Fruit fly (Drosophila melanogaster) whole organism, embryonic: ENCODE measurements around the gene CG46412.
A peak's percentile ranks its signal among the peaks of the same experiment; 100 is the strongest.

ENCODE experiments used
- Asciz ChIP-seq: fragments of 200-800 bp; sonication (Bioruptor generic); optimal IDR thresholded peaks from 2 replicates; lab custom pipeline; 2017; ENCODE audit warnings: missing biosample characterization, mild to moderate bottlenecking, missing genetic modification characterization, missing genetic modification reagents
- Blimp-1 ChIP-seq: fragments of 200-800 bp; sonication (Bioruptor generic); optimal IDR thresholded peaks from 3 replicates; lab custom pipeline; 2018; ENCODE audit warnings: missing biosample characterization, missing genetic modification characterization, mild to moderate bottlenecking, moderate library complexity, missing genetic modification reagents
- CG10209 ChIP-seq: fragments of 200-800 bp; sonication (Bioruptor generic); optimal IDR thresholded peaks from 3 replicates; lab custom pipeline; 2017; ENCODE audit warnings: missing biosample characterization, mild to moderate bottlenecking, missing genetic modification characterization, missing genetic modification reagents
- CG1024 ChIP-seq: fragments of 200-800 bp; sonication (Bioruptor generic); IDR thresholded peaks from 2 replicates; pipeline ENCODE4 v1.3.6; 2022; ENCODE audit warnings: missing biosample characterization, missing genetic modification characterization
- CG11560 ChIP-seq: fragments of 200-800 bp; sonication (Bioruptor generic); IDR thresholded peaks from 3 replicates; pipeline ENCODE4 v1.3.6; 2022; ENCODE audit warnings: missing biosample characterization, missing genetic modification characterization
- CG11695 ChIP-seq: fragments of 200-800 bp; sonication (Bioruptor generic); IDR thresholded peaks from 3 replicates; pipeline ENCODE4 v1.3.6; 2022; ENCODE audit warnings: missing biosample characterization, missing genetic modification characterization
- CG12219 ChIP-seq: fragments of 200-800 bp; sonication (Bioruptor generic); optimal IDR thresholded peaks from 3 replicates; lab custom pipeline; 2018; ENCODE audit warnings: missing biosample characterization, mild to moderate bottlenecking, missing genetic modification characterization
- CG12299 ChIP-seq: fragments of 200-800 bp; sonication (Bioruptor generic); optimal IDR thresholded peaks from 2 replicates; lab custom pipeline; 2018; ENCODE audit warnings: missing biosample characterization, mild to moderate bottlenecking, missing genetic modification characterization
- CG13123 ChIP-seq: fragments of 200-800 bp; sonication (Bioruptor generic); optimal IDR thresholded peaks from 2 replicates; lab custom pipeline; 2016; ENCODE audit warnings: missing biosample characterization, missing genetic modification characterization
- CG14014 ChIP-seq: fragments of 200-800 bp; sonication (Bioruptor generic); IDR thresholded peaks from 2 replicates; pipeline ENCODE4 v1.3.6; 2022; ENCODE audit warnings: missing biosample characterization, missing genetic modification characterization
- CG15696 ChIP-seq: fragments of 200-800 bp; sonication (Bioruptor generic); optimal IDR thresholded peaks from 2 replicates; lab custom pipeline; 2019; ENCODE audit warnings: missing biosample characterization, mild to moderate bottlenecking, missing genetic modification characterization, moderate library complexity
- CG1602 ChIP-seq: fragments of 200-800 bp; sonication (Bioruptor generic); optimal IDR thresholded peaks from 3 replicates; lab custom pipeline; 2016; ENCODE audit warnings: missing biosample characterization, missing genetic modification characterization
- CG17829 ChIP-seq: fragments of 200-800 bp; optimal IDR thresholded peaks from 2 replicates; lab custom pipeline; 2019; ENCODE audit warnings: missing biosample characterization, mild to moderate bottlenecking, missing genetic modification characterization, moderate library complexity
- CG2678 ChIP-seq: fragments of 200-800 bp; sonication (Bioruptor generic); optimal IDR thresholded peaks from 3 replicates; lab custom pipeline; 2019; ENCODE audit warnings: missing biosample characterization, mild to moderate bottlenecking, missing genetic modification characterization, moderate library complexity
- CG32767 ChIP-seq: fragments of 200-800 bp; sonication (Bioruptor generic); IDR thresholded peaks from 2 replicates; pipeline ENCODE4 v1.3.6; 2022; ENCODE audit warnings: missing biosample characterization, missing genetic modification characterization
- CG32772 ChIP-seq: fragments of 200-800 bp; sonication (Bioruptor generic); IDR thresholded peaks from 2 replicates; pipeline ENCODE4 v1.3.6; 2022; ENCODE audit warnings: missing biosample characterization, missing genetic modification characterization
- CG4404 ChIP-seq: fragments of 200-800 bp; sonication (Bioruptor generic); IDR thresholded peaks from 2 replicates; pipeline ENCODE4 v1.3.6; 2022; ENCODE audit warnings: missing biosample characterization, missing genetic modification characterization
- CG5180 ChIP-seq: fragments of 200-800 bp; sonication (Bioruptor generic); optimal IDR thresholded peaks from 3 replicates; lab custom pipeline; 2017; ENCODE audit warnings: missing biosample characterization, missing genetic modification characterization, mild to moderate bottlenecking, moderate library complexity, missing genetic modification reagents
- CG5245 ChIP-seq: fragments of 200-800 bp; sonication (Bioruptor generic); optimal IDR thresholded peaks from 3 replicates; lab custom pipeline; 2016; ENCODE audit warnings: missing biosample characterization, missing genetic modification characterization
- CG6683 ChIP-seq: fragments of 200-800 bp; sonication (Bioruptor generic); optimal IDR thresholded peaks from 2 replicates; lab custom pipeline; 2017; ENCODE audit warnings: missing biosample characterization, mild to moderate bottlenecking, missing genetic modification characterization, missing genetic modification reagents
- CG6765 ChIP-seq: fragments of 200-800 bp; sonication (Bioruptor generic); optimal IDR thresholded peaks from 3 replicates; lab custom pipeline; 2017; ENCODE audit warnings: missing biosample characterization, mild to moderate bottlenecking, missing genetic modification characterization
- CG9817 ChIP-seq: fragments of 200-800 bp; sonication (Bioruptor generic); optimal IDR thresholded peaks from 2 replicates; lab custom pipeline; 2018; ENCODE audit warnings: missing biosample characterization, mild to moderate bottlenecking, missing genetic modification characterization, moderate library complexity
- CTCF ChIP-seq: fragments of 200-800 bp; sonication (Bioruptor generic); optimal IDR thresholded peaks from 2 replicates; lab custom pipeline; 2017; ENCODE audit warnings: missing biosample characterization, mild to moderate bottlenecking, missing genetic modification characterization, moderate library complexity
- Doc3 ChIP-seq: fragments of 200-800 bp; sonication (Bioruptor generic); IDR thresholded peaks from 3 replicates; pipeline ENCODE4 v1.3.6; 2022; ENCODE audit warnings: missing biosample characterization, missing genetic modification characterization; ENCODE audit not compliant: partially characterized antibody
- Drgx ChIP-seq: fragments of 200-800 bp; sonication (Bioruptor generic); IDR thresholded peaks from 2 replicates; pipeline ENCODE4 v1.3.6; 2022; ENCODE audit warnings: missing biosample characterization, missing genetic modification characterization
- Ets65A ChIP-seq: fragments of 200-800 bp; sonication (Bioruptor generic); peaks from one replicate; lab custom pipeline; 2016; ENCODE audit warnings: missing biosample characterization, missing genetic modification characterization
- HHEX ChIP-seq: fragments of 200-800 bp; sonication (Bioruptor generic); optimal IDR thresholded peaks from 3 replicates; lab custom pipeline; 2017; ENCODE audit warnings: missing biosample characterization, mild to moderate bottlenecking, missing genetic modification characterization, missing genetic modification reagents
- HmgD ChIP-seq: fragments of 200-800 bp; sonication (Bioruptor generic); optimal IDR thresholded peaks from 3 replicates; lab custom pipeline; 2016; ENCODE audit warnings: missing biosample characterization, missing genetic modification characterization
- Kr ChIP-seq: fragments of 200-800 bp; sonication (Bioruptor generic); optimal IDR thresholded peaks from 2 replicates; lab custom pipeline; 2017; ENCODE audit warnings: missing biosample characterization, mild to moderate bottlenecking, missing genetic modification characterization
- Mrtf ChIP-seq: fragments of 200-800 bp; sonication (Bioruptor generic); IDR thresholded peaks from 3 replicates; pipeline ENCODE4 v1.3.6; 2022; ENCODE audit warnings: missing biosample characterization, missing genetic modification characterization
- NC2β ChIP-seq: fragments of 200-800 bp; sonication (Bioruptor generic); optimal IDR thresholded peaks from 2 replicates; lab custom pipeline; 2016; ENCODE audit warnings: missing biosample characterization, missing genetic modification characterization
- Ptx1 ChIP-seq: fragments of 200-800 bp; sonication (Bioruptor generic); IDR thresholded peaks from 2 replicates; pipeline ENCODE4 v1.3.6; 2022; ENCODE audit warnings: missing biosample characterization, missing genetic modification characterization
- Usf ChIP-seq: fragments of 200-800 bp; sonication (Bioruptor generic); optimal IDR thresholded peaks from 2 replicates; lab custom pipeline; 2017; ENCODE audit warnings: missing genotype, missing biosample characterization, missing genetic modification characterization
- YL-1 ChIP-seq: fragments of 200-800 bp; sonication (Bioruptor generic); optimal IDR thresholded peaks from 3 replicates; lab custom pipeline; 2017; ENCODE audit warnings: missing biosample characterization, mild to moderate bottlenecking, missing genetic modification characterization
- abd-A ChIP-seq: fragments of 200-800 bp; sonication (Bioruptor generic); optimal IDR thresholded peaks from 3 replicates; lab custom pipeline; 2019; ENCODE audit warnings: missing biosample characterization, mild to moderate bottlenecking, missing genetic modification characterization, moderate library complexity
- ase ChIP-seq: fragments of 200-800 bp; sonication (Bioruptor generic); IDR thresholded peaks from 3 replicates; pipeline ENCODE4 v1.3.6; 2022; ENCODE audit warnings: missing biosample characterization, missing genetic modification characterization
- ci ChIP-seq: fragments of 200-800 bp; sonication (Bioruptor generic); IDR thresholded peaks from 3 replicates; pipeline ENCODE4 v1.3.6; 2022; ENCODE audit warnings: missing biosample characterization, missing genetic modification characterization
- crol ChIP-seq: fragments of 200-800 bp; sonication (Bioruptor generic); IDR thresholded peaks from 2 replicates; pipeline ENCODE4 v1.3.6; 2022; ENCODE audit warnings: missing biosample characterization, missing genetic modification characterization
- en ChIP-seq: fragments of 200-800 bp; sonication (Bioruptor generic); optimal IDR thresholded peaks from 2 replicates; lab custom pipeline; 2016; ENCODE audit warnings: missing biosample characterization, missing genetic modification characterization
- exex ChIP-seq: fragments of 200-800 bp; sonication (Bioruptor generic); optimal IDR thresholded peaks from 4 replicates; lab custom pipeline; 2018; ENCODE audit warnings: missing biosample characterization, mild to moderate bottlenecking, missing genetic modification characterization, moderate library complexity
- gem ChIP-seq: fragments of 200-800 bp; sonication (Bioruptor generic); optimal IDR thresholded peaks from 2 replicates; lab custom pipeline; 2019; ENCODE audit warnings: missing biosample characterization, mild to moderate bottlenecking, missing genetic modification characterization, moderate library complexity
- gro ChIP-seq: fragments of 200-800 bp; sonication (Bioruptor generic); optimal IDR thresholded peaks from 2 replicates; lab custom pipeline; 2016; ENCODE audit warnings: missing biosample characterization, missing genetic modification characterization
- gsb-n ChIP-seq: fragments of 200-800 bp; sonication (Bioruptor generic); optimal IDR thresholded peaks from 3 replicates; lab custom pipeline; 2018; ENCODE audit warnings: missing biosample characterization, mild to moderate bottlenecking, missing genetic modification characterization
- insv ChIP-seq, 2 experiments: fragments of 200-800 bp; sonication (Bioruptor generic); optimal IDR thresholded peaks; 3 replicates each; lab custom pipeline; 2016 to 2018; ENCODE audit warnings: missing biosample characterization in 2 of 2, missing genetic modification characterization in 2 of 2
- inv ChIP-seq: fragments of 200-800 bp; sonication (Bioruptor generic); IDR thresholded peaks from 2 replicates; pipeline ENCODE4 v1.3.6; 2022; ENCODE audit warnings: missing biosample characterization, missing genetic modification characterization; ENCODE audit not compliant: partially characterized antibody
- kah ChIP-seq: fragments of 200-800 bp; sonication (Bioruptor generic); optimal IDR thresholded peaks from 2 replicates; lab custom pipeline; 2018; ENCODE audit warnings: missing biosample characterization, mild to moderate bottlenecking, missing genetic modification characterization
- mirr ChIP-seq: fragments of 200-800 bp; sonication (Bioruptor generic); optimal IDR thresholded peaks from 3 replicates; lab custom pipeline; 2018; ENCODE audit warnings: missing biosample characterization, mild to moderate bottlenecking, missing genetic modification characterization
- mld ChIP-seq: fragments of 200-800 bp; sonication (Bioruptor generic); IDR thresholded peaks from 3 replicates; pipeline ENCODE4 v1.3.6; 2022; ENCODE audit warnings: missing biosample characterization, missing genetic modification characterization; ENCODE audit not compliant: partially characterized antibody
- odd ChIP-seq: fragments of 200-800 bp; sonication (Bioruptor generic); optimal IDR thresholded peaks from 2 replicates; lab custom pipeline; 2017; ENCODE audit warnings: missing biosample characterization, mild to moderate bottlenecking, missing genetic modification characterization
- pho ChIP-seq: fragments of 200-800 bp; sonication (Bioruptor generic); optimal IDR thresholded peaks from 2 replicates; lab custom pipeline; 2016; ENCODE audit warnings: missing biosample characterization, missing genetic modification characterization
- twi ChIP-seq: fragments of 200-800 bp; optimal IDR thresholded peaks from 2 replicates; lab custom pipeline; 2019; ENCODE audit warnings: missing biosample characterization, mild to moderate bottlenecking, missing genetic modification characterization, moderate library complexity
- yki ChIP-seq: fragments of >200 bp; optimal IDR thresholded peaks from 3 replicates; lab custom pipeline; 2018

The CG46412 gene

DNA sequence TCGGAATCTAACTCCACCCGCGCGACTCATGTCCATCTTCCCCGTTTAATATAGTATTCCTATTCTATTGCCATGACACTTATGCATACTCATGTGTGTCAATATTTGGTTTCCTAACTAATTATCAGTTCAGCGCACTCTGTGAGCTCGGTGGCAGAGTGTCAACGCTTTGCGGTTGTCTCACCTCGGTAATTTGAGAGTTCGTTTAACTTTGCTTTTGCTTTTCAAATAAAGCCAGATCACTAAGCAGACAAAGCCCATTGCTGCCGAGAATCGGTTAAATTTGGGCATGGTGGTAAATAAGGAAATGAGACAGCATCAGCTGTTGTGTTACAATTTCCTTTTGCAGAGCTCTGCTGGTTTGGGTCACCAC is 23.6 kb downstream of the CG46412 start (continued):
- TF ChIP-seq inv: no peak
- peak; percentile 13 for TF ChIP-seq exex (tag; lab: Kevin White, UChicago)
- TF ChIP-seq CTCF: no peak
- no peak for TF ChIP-seq twi (tag; lab: Kevin White, UChicago)
- TF ChIP-seq Drgx: no peak
- no peak for TF ChIP-seq CG32772 (GFP tag; lab: Robert Waterston, UW)
- TF ChIP-seq CG6683: peak; percentile 22
- peak; percentile 24 for TF ChIP-seq en
- TF ChIP-seq Ets65A: no peak
- no peak for TF ChIP-seq crol (GFP tag; lab: Robert Waterston, UW)
- TF ChIP-seq gem (tag; lab: Kevin White, UChicago): peak; percentile 39
- no peak for TF ChIP-seq abd-A (tag; lab: Kevin White, UChicago)
- peak; percentile 55 for TF ChIP-seq Asciz (GFP tag; lab: Kevin White, UChicago)
- peak; percentile 27 for TF ChIP-seq CG10209
- TF ChIP-seq CG14014 (GFP tag; lab: Robert Waterston, UW): no peak
- TF ChIP-seq gro (GFP tag; lab: Kevin White, UChicago): no peak
- no peak for TF ChIP-seq Ptx1 (GFP tag; lab: Robert Waterston, UW)
- TF ChIP-seq CG1024 (GFP tag; lab: Robert Waterston, UW): peak; percentile 21; the same call in 1 of the 2 replicates
- peak; percentile 23 for TF ChIP-seq CG12219 (GFP tag; lab: Kevin White, UChicago)
- peak; percentile 44 for TF ChIP-seq CG2678
- no peak for TF ChIP-seq CG9817
- peak; percentile 68 for TF ChIP-seq mirr (GFP tag; lab: Kevin White, UChicago)
- no peak for TF ChIP-seq mld (GFP tag; lab: Robert Waterston, UW)
- no peak for TF ChIP-seq CG32767 (GFP tag; lab: Robert Waterston, UW)
- no peak for TF ChIP-seq Mrtf (GFP tag; lab: Robert Waterston, UW)
- peak; percentile 58 for TF ChIP-seq odd (GFP tag; lab: Kevin White, UChicago)
- no peak for TF ChIP-seq CG5245
- peak; percentile 52; the same call in 2 of the 3 replicates for TF ChIP-seq ci (GFP tag; lab: Robert Waterston, UW)
- no peak for TF ChIP-seq CG13123 (GFP tag; lab: Kevin White, UChicago)
- peak; percentile 16 for TF ChIP-seq NC2β
- no peak for TF ChIP-seq kah
- TF ChIP-seq CG4404 (GFP tag; lab: Robert Waterston, UW): no peak
- no peak for TF ChIP-seq CG11695
- TF ChIP-seq Doc3 (GFP tag; lab: Robert Waterston, UW): no peak
- TF ChIP-seq CG11560 (tag; lab: Robert Waterston, UW): no peak
- peak; percentile 25 for TF ChIP-seq CG17829 (tag; lab: Kevin White, UChicago)
- TF ChIP-seq CG6765 (GFP tag; lab: Kevin White, UChicago): no peak
- no peak for TF ChIP-seq yki (lab: Kevin White, UChicago)
- no peak for TF ChIP-seq Kr
- TF ChIP-seq Usf (GFP tag; lab: Kevin White, UChicago): no peak
- TF ChIP-seq gsb-n (tag; lab: Kevin White, UChicago): peak; percentile 55
- TF ChIP-seq CG15696 (tag; lab: Kevin White, UChicago): peak; percentile 10
- TF ChIP-seq pho (GFP tag; lab: Kevin White, UChicago): no peak
- no peak for TF ChIP-seq insv (GFP tag; optimal IDR thresholded peaks at IDR 0.05; lab: Kevin White, UChicago)
- TF ChIP-seq CG1602 (GFP tag; lab: Kevin White, UChicago): no peak
- peak; percentile 45 for TF ChIP-seq Blimp-1 (GFP tag; lab: Kevin White, UChicago)
- no peak for TF ChIP-seq ase (GFP tag; lab: Robert Waterston, UW)
- TF ChIP-seq YL-1: no peak
- peak; percentile 11 for TF ChIP-seq CG12299 (tag; lab: Kevin White, UChicago)
- no peak for TF ChIP-seq CG5180 (GFP tag; lab: Kevin White, UChicago)
- TF ChIP-seq HmgD (GFP tag; lab: Kevin White, UChicago): no peak
- TF ChIP-seq HHEX (GFP tag; lab: Kevin White, UChicago): peak; percentile 68
